Fruit fly (Drosophila melanogaster) whole organism: Measurements from ENCODE around the gene CG7094.

ENCODE experiments used
- CG8478 ChIP-seq: fragments of >200 bp; optimal IDR thresholded peaks from 2 replicates; lab custom pipeline; 2018; ENCODE audit warnings: inconsistent platforms
- Dll ChIP-seq: fragments of >200 bp; optimal IDR thresholded peaks from 2 replicates; lab custom pipeline; 2017
- EcR ChIP-seq, 2 experiments: fragments of >200 bp; optimal IDR thresholded peaks; 2 replicates each; lab custom pipeline; 2017; ENCODE audit warnings: missing biosample characterization in 2 of 2, missing genetic modification characterization in 2 of 2, missing genetic modification reagents in 2 of 2
- pan ChIP-seq: fragments of >200 bp; optimal IDR thresholded peaks from 2 replicates; lab custom pipeline; 2017
- psq ChIP-seq: fragments of >200 bp; optimal IDR thresholded peaks from 2 replicates; lab custom pipeline; 2017
- usp ChIP-seq: fragments of >200 bp; optimal IDR thresholded peaks from 2 replicates; lab custom pipeline; 2017; ENCODE audit warnings: missing biosample characterization, missing genetic modification characterization, mixed read lengths

The CG7094 gene

dm6 chr2L:17555665-17556064 is at the start of gene CG7094:
TSS of gene CG7094 (minus strand) at chr2L:17555765.
- no peak for TF ChIP-seq usp (GFP tag; lab: Kevin White, UChicago)
- TF ChIP-seq EcR (GFP tag; optimal IDR thresholded peaks at IDR 0.05; lab: Kevin White, UChicago): no peak

DNA sequence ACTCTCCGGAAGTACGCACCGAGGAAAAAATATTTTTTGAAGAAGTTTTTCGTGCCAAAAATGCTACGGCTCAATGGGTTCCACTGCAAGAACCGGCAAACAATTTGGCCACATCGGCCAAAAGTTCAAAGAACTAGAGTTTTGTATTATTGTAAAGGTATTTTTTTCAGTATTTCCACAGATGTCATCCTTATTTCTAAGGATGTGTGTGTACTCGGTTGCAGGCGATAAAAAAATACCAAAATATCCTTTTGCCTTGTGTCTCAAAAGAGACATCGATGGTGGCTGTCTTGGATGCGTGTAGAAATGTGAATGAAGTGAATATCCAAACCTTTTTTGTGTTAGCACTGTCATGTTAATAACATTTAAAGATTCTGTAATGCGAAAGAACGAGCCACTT is 47.6 kb upstream of the CG7094 start:
- TF ChIP-seq Dll (lab: Kevin White, UChicago) (no peak), pan (lab: Kevin White, UChicago) (no peak), CG8478 (lab: Kevin White, UChicago) (no peak), usp (GFP tag; lab: Kevin White, UChicago) (no peak)

DNA sequence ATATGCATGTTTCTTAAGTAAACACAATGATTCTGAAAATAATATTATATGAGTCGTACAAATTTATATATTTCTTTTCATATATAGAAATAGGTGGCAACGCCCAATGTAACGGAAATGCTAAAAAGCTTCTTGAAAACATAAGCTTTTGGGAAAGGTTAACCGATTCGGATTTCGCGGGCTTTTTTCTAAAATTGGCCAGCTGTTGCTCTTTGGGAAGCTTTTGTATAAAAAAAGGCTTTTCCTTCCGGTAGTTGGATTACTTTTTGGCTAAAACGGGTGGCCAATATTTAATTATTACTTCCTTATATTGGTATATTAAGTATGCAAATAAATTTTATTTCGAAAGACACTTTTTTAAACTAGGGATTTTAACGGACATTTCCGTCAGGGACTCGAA is 38.5 kb upstream of the CG7094 start:
- TF ChIP-seq psq (lab: Kevin White, UChicago): no peak
- no peak for TF ChIP-seq Dll (lab: Kevin White, UChicago)
- no peak for TF ChIP-seq CG8478 (lab: Kevin White, UChicago)
- TF ChIP-seq EcR (GFP tag; optimal IDR thresholded peaks at IDR 0.05; lab: Kevin White, UChicago): no peak
- no peak for TF ChIP-seq usp (GFP tag; lab: Kevin White, UChicago)
- no peak for TF ChIP-seq pan (lab: Kevin White, UChicago)

DNA sequence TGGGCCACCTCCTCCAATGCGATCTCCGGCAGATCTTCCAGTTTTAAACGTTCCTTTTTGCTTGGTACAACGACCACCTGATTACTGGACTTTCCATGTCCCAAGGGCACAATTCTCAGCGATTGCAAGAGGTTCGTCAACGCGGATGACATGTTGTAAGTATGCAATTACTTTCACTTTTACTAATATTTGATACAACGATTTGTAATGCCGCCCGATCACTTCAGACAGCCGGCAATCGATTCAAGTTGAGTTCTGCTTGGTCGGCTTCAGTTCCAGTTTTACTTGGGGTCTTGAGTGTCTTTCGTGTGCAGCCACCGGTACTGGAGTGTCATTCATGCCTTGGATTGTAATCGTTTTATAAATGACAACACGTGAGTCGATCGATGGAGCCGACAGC is 36.4 kb upstream of the CG7094 start, which contains the start of the genes Sytalpha and CG6870:
Gene Sytalpha, plus strand, starts transcription at position 301 of the 400 bp plus-strand sequence.
Gene CG6870, minus strand, starts transcription at position 340 of the 400 bp plus-strand sequence.
- no peak for TF ChIP-seq Dll (lab: Kevin White, UChicago)
- TF ChIP-seq CG8478 (lab: Kevin White, UChicago): no peak
- TF ChIP-seq usp (GFP tag; lab: Kevin White, UChicago): no peak
- TF ChIP-seq pan (lab: Kevin White, UChicago): no peak

DNA sequence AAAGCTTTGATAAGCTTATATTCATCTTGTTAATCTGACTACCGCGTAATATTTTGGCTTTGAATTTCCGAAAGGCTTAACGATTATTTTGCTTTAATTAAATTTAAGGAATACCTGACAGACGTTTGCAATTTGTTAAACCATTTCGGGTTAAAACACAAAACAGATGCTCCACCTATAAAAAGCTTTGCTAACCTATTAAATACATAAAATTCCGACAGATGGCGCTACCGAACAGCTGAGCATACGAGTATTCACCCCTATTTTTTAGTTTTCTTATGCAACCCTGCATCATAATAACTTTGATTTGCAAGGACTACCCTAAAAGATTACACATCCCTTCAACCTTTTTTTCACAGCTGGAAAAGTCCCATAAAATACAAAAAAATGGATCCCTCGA is 34.3 kb upstream of the CG7094 start:
- TF ChIP-seq pan (lab: Kevin White, UChicago): no peak
- no peak for TF ChIP-seq CG8478 (lab: Kevin White, UChicago)
- TF ChIP-seq Dll (lab: Kevin White, UChicago): no peak
- TF ChIP-seq psq (lab: Kevin White, UChicago): no peak
- TF ChIP-seq usp (GFP tag; lab: Kevin White, UChicago): no peak

DNA sequence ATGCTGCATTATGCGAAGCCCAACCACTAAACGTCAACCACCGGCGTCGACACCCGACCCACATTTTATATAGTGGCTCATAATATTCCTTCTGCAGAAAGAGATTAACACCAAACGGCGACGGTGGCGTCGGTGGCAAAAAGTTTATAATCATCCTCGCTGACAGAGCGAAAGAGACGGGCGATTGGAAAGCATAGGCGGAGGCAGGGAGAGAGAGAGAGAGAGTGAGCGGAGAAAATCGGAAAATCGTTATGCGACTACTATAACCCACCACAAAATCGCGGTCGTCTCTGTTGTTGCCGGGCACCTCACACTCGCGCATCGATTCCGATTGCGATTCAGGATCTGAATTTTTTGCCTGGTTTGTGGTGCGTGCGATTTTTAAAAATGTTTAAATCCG is 33.5 kb upstream of the CG7094 start, which contains the start of gene Oli:
Gene Oli, plus strand, starts transcription at position 70 of the 400 bp plus-strand sequence.
- no peak for TF ChIP-seq EcR (GFP tag; optimal IDR thresholded peaks at IDR 0.05; lab: Kevin White, UChicago)
- TF ChIP-seq CG8478 (lab: Kevin White, UChicago): no peak
- TF ChIP-seq psq (lab: Kevin White, UChicago): no peak
- TF ChIP-seq Dll (lab: Kevin White, UChicago): no peak
- no peak for TF ChIP-seq usp (GFP tag; lab: Kevin White, UChicago)
- TF ChIP-seq pan (lab: Kevin White, UChicago): no peak

DNA sequence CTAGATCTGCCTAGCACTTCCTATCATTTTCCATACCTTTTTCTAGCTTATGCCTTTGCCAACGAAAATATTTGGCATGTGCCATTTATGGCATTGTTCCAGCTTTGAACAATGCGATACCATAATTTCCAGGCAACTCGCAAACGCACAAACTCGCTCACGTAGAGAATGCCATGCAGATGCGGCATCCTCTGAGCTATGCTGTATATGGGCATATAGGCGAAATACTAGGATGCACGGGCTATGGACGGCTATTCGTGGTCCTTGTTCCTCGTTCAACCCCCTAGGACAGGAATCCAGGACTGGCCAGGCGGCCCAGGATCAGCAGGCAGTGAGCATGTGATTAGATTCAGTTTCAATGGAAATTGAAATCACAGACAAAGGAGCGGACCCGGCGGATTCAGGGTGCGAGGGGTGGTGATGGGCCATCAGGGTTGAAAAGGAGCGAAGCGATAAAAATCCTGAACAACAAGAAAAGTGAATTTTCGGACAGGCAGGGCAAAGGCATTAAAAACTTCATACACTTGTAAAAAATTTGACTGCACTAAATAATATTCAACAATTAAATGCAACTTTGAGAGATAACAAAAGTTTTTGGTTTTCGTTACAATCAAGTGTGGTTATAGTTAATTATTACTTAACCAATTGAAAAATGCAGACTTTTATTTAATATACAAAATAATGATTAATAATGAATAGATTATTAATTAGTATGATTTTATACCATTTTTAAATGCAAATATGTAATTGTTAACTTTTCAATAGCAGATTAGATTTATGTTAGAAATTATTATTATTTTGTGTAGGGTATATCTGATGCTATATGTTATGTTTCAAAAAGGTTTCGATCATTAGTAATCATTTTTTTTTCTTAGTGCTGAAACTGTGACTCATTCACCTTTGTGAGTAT is 32.9 kb upstream of the CG7094 start:
- TF ChIP-seq Dll (lab: Kevin White, UChicago) (no peak), pan (lab: Kevin White, UChicago) (no peak), usp (GFP tag; lab: Kevin White, UChicago) (no peak), psq (lab: Kevin White, UChicago) (no peak), EcR (GFP tag; optimal IDR thresholded peaks at IDR 0.05; lab: Kevin White, UChicago) (no peak), CG8478 (lab: Kevin White, UChicago) (no peak)

DNA sequence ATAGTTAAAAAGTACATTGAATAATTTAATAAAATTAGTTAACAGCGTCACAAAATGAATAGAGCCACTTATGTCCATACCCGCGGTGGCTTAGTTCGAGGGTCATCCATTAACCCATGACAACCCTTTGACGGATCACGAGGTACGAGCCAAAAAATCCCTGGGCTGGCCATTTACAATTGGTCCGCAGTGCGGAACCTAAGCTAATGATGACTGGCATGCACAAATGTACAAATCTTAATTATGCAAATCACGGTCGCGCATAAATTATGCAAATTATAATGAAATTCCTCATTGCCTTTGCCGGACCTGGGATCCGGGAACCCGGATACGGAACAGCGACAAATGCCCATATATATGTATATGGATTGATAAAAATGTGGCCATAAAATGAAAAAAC is 31.2 kb upstream of the CG7094 start:
- TF ChIP-seq psq (lab: Kevin White, UChicago) (no peak), Dll (lab: Kevin White, UChicago) (no peak), CG8478 (lab: Kevin White, UChicago) (no peak), EcR (GFP tag; optimal IDR thresholded peaks at IDR 0.05; lab: Kevin White, UChicago) (no peak), usp (GFP tag; lab: Kevin White, UChicago) (no peak), pan (lab: Kevin White, UChicago) (no peak)

- TF ChIP-seq pan (lab: Kevin White, UChicago) (no peak), usp (GFP tag; lab: Kevin White, UChicago) (no peak), EcR (GFP tag; optimal IDR thresholded peaks at IDR 0.05; lab: Kevin White, UChicago) (no peak), CG8478 (lab: Kevin White, UChicago) (no peak)
These were observed 29.4 kb upstream of the CG7094 start for dm6 chr2L:17585000-17585399.

- no peak for TF ChIP-seq EcR (GFP tag; optimal IDR thresholded peaks at IDR 0.05; lab: Kevin White, UChicago)
- TF ChIP-seq pan (lab: Kevin White, UChicago): no peak
- TF ChIP-seq psq (lab: Kevin White, UChicago): no peak
- TF ChIP-seq CG8478 (lab: Kevin White, UChicago): no peak
- no peak for TF ChIP-seq usp (GFP tag; lab: Kevin White, UChicago)
- TF ChIP-seq Dll (lab: Kevin White, UChicago): no peak
These were observed 27.4 kb upstream of the CG7094 start for dm6 chr2L:17582994-17583393.

dm6 chr2L:17574337-17574912 is 18.9 kb upstream of the CG7094 start:
- TF ChIP-seq EcR (GFP tag; optimal IDR thresholded peaks at IDR 0.05; lab: Kevin White, UChicago) (no peak), pan (lab: Kevin White, UChicago) (no peak), Dll (lab: Kevin White, UChicago) (no peak), CG8478 (lab: Kevin White, UChicago) (no peak)
